Worm (Caenorhabditis elegans) whole organism, L1 larva: ENCODE data around the gene bath-37.

ENCODE experiments used
- C16A3.4 ChIP-seq: fragments of 150-350 bp; optimal IDR thresholded peaks from 2 replicates; lab custom pipeline; 2014; ENCODE audit warnings: missing biosample characterization, missing genetic modification characterization
- C34B4.2 ChIP-seq: sonication (generic microtip); optimal IDR thresholded peaks from 2 replicates; lab custom pipeline; 2017; ENCODE audit warnings: mild to moderate bottlenecking, missing genetic modification characterization, missing compliant biosample characterization
- alr-1 ChIP-seq: fragments of 200-800 bp; sonication (Bioruptor generic); optimal IDR thresholded peaks from 2 replicates; lab custom pipeline; 2018; ENCODE audit warnings: borderline replicate concordance, mild to moderate bottlenecking, missing genetic modification characterization, missing compliant biosample characterization
- ama-1 ChIP-seq: fragments of 150-350 bp; optimal IDR thresholded peaks from 2 replicates; lab custom pipeline; 2014
- ceh-63 ChIP-seq: fragments of 200-800 bp; sonication (Bioruptor generic); optimal IDR thresholded peaks from 2 replicates; lab custom pipeline; 2018; ENCODE audit warnings: mild to moderate bottlenecking, missing genetic modification characterization, missing compliant biosample characterization
- ceh-82 ChIP-seq, 3 experiments: fragments of 150-350 bp in 1 of 3; sonication (generic microtip) in 2 of 3; optimal IDR thresholded peaks; 2 replicates each; lab custom pipeline; 2014 to 2017; ENCODE audit warnings: missing biosample characterization in 3 of 3, missing genetic modification characterization in 3 of 3
- ceh-88 ChIP-seq: fragments of 200-800 bp; sonication (Bioruptor generic); IDR thresholded peaks from 2 replicates; pipeline ENCODE4 v1.3.6; 2022; ENCODE audit warnings: missing genetic modification characterization, missing compliant biosample characterization
- ces-1 ChIP-seq: fragments of 150-350 bp; optimal IDR thresholded peaks from 2 replicates; lab custom pipeline; 2014; ENCODE audit warnings: missing biosample characterization, missing genetic modification reagents, missing genetic modification characterization
- efl-1 ChIP-seq, 4 experiments: fragments of 150-350 bp; optimal IDR thresholded peaks in 3 of 4; peaks in 1 of 4; 1 replicate in 1 of 4; 2 replicates in 3 of 4; lab custom pipeline; 2014; ENCODE audit warnings: missing biosample characterization in 2 of 4, missing genetic modification characterization in 2 of 4, missing genetic modification reagents in 2 of 4
- egl-13 ChIP-seq: sonication (generic microtip); optimal IDR thresholded peaks from 2 replicates; lab custom pipeline; 2016; ENCODE audit warnings: missing genotype, missing genetic modification reagents, missing genetic modification characterization, missing compliant biosample characterization
- egl-27 ChIP-seq, 2 experiments: fragments of 150-350 bp in 1 of 2; sonication (generic microtip); optimal IDR thresholded peaks; 3 replicates each; lab custom pipeline; 2017 to 2018; ENCODE audit warnings: missing biosample characterization in 2 of 2, missing genetic modification characterization in 2 of 2, missing genetic modification reagents in 2 of 2
- elt-2 ChIP-seq: sonication (generic microtip); optimal IDR thresholded peaks from 2 replicates; lab custom pipeline; 2016; ENCODE audit warnings: missing genetic modification characterization, mild to moderate bottlenecking, inconsistent platforms, missing compliant biosample characterization, missing genetic modification reagents
- fkh-10 ChIP-seq: sonication (generic microtip); optimal IDR thresholded peaks from 2 replicates; lab custom pipeline; 2017; ENCODE audit warnings: missing biosample characterization, missing genetic modification reagents, missing genetic modification characterization
- fkh-8 ChIP-seq: sonication (generic microtip); optimal IDR thresholded peaks from 2 replicates; lab custom pipeline; 2016; ENCODE audit warnings: mild to moderate bottlenecking, missing genetic modification characterization, missing compliant biosample characterization
- fos-1 ChIP-seq: fragments of 150-350 bp; optimal IDR thresholded peaks from 2 replicates; lab custom pipeline; 2014; ENCODE audit warnings: missing biosample characterization, missing genetic modification characterization
- hpl-2 ChIP-seq: fragments of 150-350 bp; optimal IDR thresholded peaks from 2 replicates; lab custom pipeline; 2014; ENCODE audit warnings: missing biosample characterization, missing genetic modification reagents, missing genetic modification characterization
- irx-1 ChIP-seq: sonication (generic microtip); optimal IDR thresholded peaks from 2 replicates; lab custom pipeline; 2016; ENCODE audit warnings: missing genetic modification characterization, missing compliant biosample characterization
- isw-1 ChIP-seq: fragments of 200-800 bp; sonication (Bioruptor generic); IDR thresholded peaks from 2 replicates; pipeline ENCODE4 v1.3.6; 2022; ENCODE audit warnings: missing genetic modification characterization, missing compliant biosample characterization
- jun-1 ChIP-seq: fragments of 150-350 bp; optimal IDR thresholded peaks from 2 replicates; lab custom pipeline; 2014; ENCODE audit warnings: missing biosample characterization, missing genetic modification reagents, missing genetic modification characterization
- lin-39 ChIP-seq: fragments of 150-350 bp; optimal IDR thresholded peaks from 2 replicates; lab custom pipeline; 2014; ENCODE audit warnings: missing biosample characterization, missing genetic modification reagents, missing genetic modification characterization
- mab-9 ChIP-seq: fragments of 200-800 bp; sonication (Bioruptor generic); IDR thresholded peaks from 2 replicates; pipeline ENCODE4 v1.3.6; 2022; ENCODE audit warnings: missing genetic modification reagents, missing genetic modification characterization, missing compliant biosample characterization
- mdl-1 ChIP-seq, 2 experiments: fragments of 150-350 bp; optimal IDR thresholded peaks; 2 replicates each; lab custom pipeline; 2014 to 2017; ENCODE audit warnings: missing biosample characterization in 2 of 2, missing genetic modification characterization in 2 of 2, inconsistent platforms in 1 of 2
- mef-2 ChIP-seq: fragments of 150-350 bp; optimal IDR thresholded peaks from 2 replicates; lab custom pipeline; 2014; ENCODE audit warnings: missing biosample characterization, missing genetic modification characterization
- mep-1 ChIP-seq: fragments of 150-350 bp; optimal IDR thresholded peaks from 2 replicates; lab custom pipeline; 2014; ENCODE audit warnings: missing biosample characterization, missing genetic modification characterization
- nhr-12 ChIP-seq: sonication (generic microtip); optimal IDR thresholded peaks from 2 replicates; lab custom pipeline; 2017; ENCODE audit warnings: missing biosample characterization, missing genetic modification characterization
- nhr-237 ChIP-seq: fragments of 150-350 bp; optimal IDR thresholded peaks from 2 replicates; lab custom pipeline; 2014; ENCODE audit warnings: missing biosample characterization, missing genetic modification characterization
- nhr-28 ChIP-seq: fragments of 150-350 bp; optimal IDR thresholded peaks from 2 replicates; lab custom pipeline; 2014; ENCODE audit warnings: missing biosample characterization, missing genetic modification characterization
- nhr-47 ChIP-seq: sonication (generic microtip); optimal IDR thresholded peaks from 2 replicates; lab custom pipeline; 2016; ENCODE audit warnings: mild to moderate bottlenecking, missing genetic modification characterization, moderate library complexity, missing compliant biosample characterization
- nhr-84 ChIP-seq: sonication (generic microtip); optimal IDR thresholded peaks from 2 replicates; lab custom pipeline; 2017; ENCODE audit warnings: missing biosample characterization, missing genetic modification characterization
- nhr-85 ChIP-seq: sonication (generic microtip); peaks from one replicate; lab custom pipeline; 2016; ENCODE audit warnings: missing genetic modification characterization, inconsistent platforms, missing compliant biosample characterization
- pag-3 ChIP-seq: sonication (generic microtip); optimal IDR thresholded peaks from 2 replicates; lab custom pipeline; 2017; ENCODE audit warnings: missing genetic modification characterization, mild to moderate bottlenecking, missing compliant biosample characterization, antibody characterized with exemption, borderline replicate concordance; ENCODE audit not compliant: insufficient read depth
- pax-3 ChIP-seq: fragments of 200-800 bp; sonication (Bioruptor generic); optimal IDR thresholded peaks from 2 replicates; lab custom pipeline; 2018; ENCODE audit warnings: mild to moderate bottlenecking, missing genetic modification characterization, moderate library complexity, missing compliant biosample characterization
- rnt-1 ChIP-seq: sonication (generic microtip); optimal IDR thresholded peaks from 2 replicates; lab custom pipeline; 2016; ENCODE audit warnings: mild to moderate bottlenecking, missing genetic modification characterization, moderate library complexity, missing compliant biosample characterization
- sox-4 ChIP-seq: sonication (generic microtip); optimal IDR thresholded peaks from 2 replicates; lab custom pipeline; 2016; ENCODE audit warnings: missing genetic modification characterization, missing compliant biosample characterization
- sup-37 ChIP-seq: fragments of 200-800 bp; sonication (Bioruptor generic); optimal IDR thresholded peaks from 2 replicates; lab custom pipeline; 2018; ENCODE audit warnings: mild to moderate bottlenecking, missing genetic modification characterization, missing compliant biosample characterization
- tbx-2 ChIP-seq: sonication (generic microtip); optimal IDR thresholded peaks from 2 replicates; lab custom pipeline; 2016; ENCODE audit warnings: missing genetic modification characterization, missing compliant biosample characterization
- tlp-1 ChIP-seq: fragments of 150-350 bp; optimal IDR thresholded peaks from 2 replicates; lab custom pipeline; 2014; ENCODE audit warnings: missing biosample characterization, missing genetic modification characterization
- vab-15 ChIP-seq: sonication (generic microtip); optimal IDR thresholded peaks from 2 replicates; lab custom pipeline; 2017; ENCODE audit warnings: missing genotype, mild to moderate bottlenecking, missing genetic modification characterization, missing compliant biosample characterization
- xbp-1 ChIP-seq: sonication (generic microtip); optimal IDR thresholded peaks from 2 replicates; lab custom pipeline; 2016; ENCODE audit warnings: missing genetic modification characterization, missing compliant biosample characterization
- ztf-4 ChIP-seq: fragments of 150-350 bp; optimal IDR thresholded peaks from 2 replicates; lab custom pipeline; 2014; ENCODE audit warnings: missing biosample characterization, missing genetic modification characterization

The bath-37 gene

ce11 chrIV:12078907-12079523 lies 10.3 kb downstream of the bath-37 start, which contains the start of gene lex-1 (continued):
- TF ChIP-seq mdl-1 (tag; optimal IDR thresholded peaks at IDR 0.05; lab: Kevin White, UChicago) (peak in 1 of 2 experiments; percentile 76), fkh-10 (no peak), fos-1 (no peak), isw-1 (no peak), tbx-2 (tag; lab: Kevin White, UChicago) (peak; percentile 4), tlp-1 (no peak), ceh-82 (tag; optimal IDR thresholded peaks at IDR 0.05; lab: Kevin White, UChicago) (peak in 1 of 3 experiments; percentile 22), efl-1 (optimal IDR thresholded peaks at IDR 0.05; lab: Kevin White, UChicago) (peak; percentile 18 to 79), efl-1 (GFP tag; optimal IDR thresholded peaks at IDR 0.05 in 1 of 2; lab: Kevin White, UChicago) (peak; percentile 85 to 98), rnt-1 (no peak), alr-1 (no peak), nhr-28 (tag; lab: Kevin White, UChicago) (no peak), ama-1 (lab: Kevin White, UChicago) (no peak)

- TF ChIP-seq isw-1 (no peak), efl-1 (optimal IDR thresholded peaks at IDR 0.05; lab: Kevin White, UChicago) (no peak), efl-1 (GFP tag; optimal IDR thresholded peaks at IDR 0.05 in 1 of 2; lab: Kevin White, UChicago) (peak in 1 of 2 experiments; percentile 91)
These were observed 12.1 kb downstream of the bath-37 start for ce11 chrIV:12080807-12081206.

- no peak for TF ChIP-seq efl-1 (optimal IDR thresholded peaks at IDR 0.05; lab: Kevin White, UChicago)
- peak in 1 of 2 experiments; percentile 64 for TF ChIP-seq efl-1 (GFP tag; optimal IDR thresholded peaks at IDR 0.05 in 1 of 2; lab: Kevin White, UChicago)
- TF ChIP-seq egl-27 (tag; optimal IDR thresholded peaks at IDR 0.05; lab: Kevin White, UChicago), result no peak
These were observed 15.5 kb downstream of the bath-37 start, which contains the start of gene repo-1 for ce11 chrIV:12084178-12084577. Gene repo-1, plus strand, starts transcription at chrIV:12084478.

DNA sequence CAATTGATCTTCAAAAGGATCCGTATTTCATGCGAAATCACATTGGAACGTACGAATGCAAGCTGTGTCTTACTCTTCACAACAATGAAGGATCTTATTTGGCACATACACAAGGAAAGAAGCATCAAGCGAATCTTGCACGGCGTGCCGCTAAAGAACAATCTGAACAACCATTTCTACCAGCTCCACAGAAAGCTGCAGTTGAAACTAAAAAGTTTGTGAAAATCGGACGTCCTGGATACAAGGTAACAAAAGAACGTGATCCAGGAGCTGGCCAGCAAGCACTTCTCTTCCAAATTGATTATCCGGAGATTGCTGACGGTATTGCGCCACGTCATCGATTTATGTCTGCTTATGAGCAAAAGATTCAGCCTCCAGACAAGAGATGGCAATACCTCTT lies 15.9 kb downstream of the bath-37 start:
- TF ChIP-seq ces-1 (no peak), irx-1 (tag; lab: Kevin White, UChicago) (no peak), fkh-8 (tag; lab: Kevin White, UChicago) (no peak), pax-3 (tag; lab: Kevin White, UChicago) (no peak), fos-1 (no peak), xbp-1 (tag; lab: Kevin White, UChicago) (no peak), ceh-63 (GFP tag; lab: Kevin White, UChicago) (no peak), hpl-2 (GFP tag; lab: Kevin White, UChicago) (no peak), ama-1 (lab: Kevin White, UChicago) (no peak), alr-1 (no peak)

- TF ChIP-seq elt-2 (tag; lab: Kevin White, UChicago) (no peak), vab-15 (tag; lab: Kevin White, UChicago) (no peak), tlp-1 (no peak), egl-13 (tag; lab: Kevin White, UChicago) (no peak), mab-9 (GFP tag; lab: Robert Waterston, UW) (no peak), nhr-47 (tag; lab: Kevin White, UChicago) (no peak), nhr-84 (tag; lab: Kevin White, UChicago) (no peak)
These were observed 16.4 kb downstream of the bath-37 start, which contains the start of gene rbm-34 for ce11 chrIV:12085120-12085519. Gene rbm-34, plus strand, starts transcription at chrIV:12085420.

ce11 chrIV:12086498-12086897 lies 17.8 kb downstream of the bath-37 start:
- no peak for TF ChIP-seq mef-2 (tag; lab: Kevin White, UChicago)
- no peak for TF ChIP-seq jun-1
- no peak for TF ChIP-seq ceh-88 (GFP tag; lab: Robert Waterston, UW)
- TF ChIP-seq ztf-4 (tag; lab: Kevin White, UChicago), result peak; percentile 62
- TF ChIP-seq isw-1, result no peak
- TF ChIP-seq nhr-85 (tag; lab: Kevin White, UChicago), result peak; percentile 67
- no peak for TF ChIP-seq tlp-1
- no peak for TF ChIP-seq hpl-2 (GFP tag; lab: Kevin White, UChicago)
- no peak for TF ChIP-seq sup-37 (GFP tag; lab: Kevin White, UChicago)
- TF ChIP-seq ceh-63 (GFP tag; lab: Kevin White, UChicago), result no peak
- no peak for TF ChIP-seq pag-3 (tag; lab: Kevin White, UChicago)
- no peak for TF ChIP-seq mab-9 (GFP tag; lab: Robert Waterston, UW)
- no peak for TF ChIP-seq lin-39 (tag; lab: Kevin White, UChicago)
- TF ChIP-seq nhr-47 (tag; lab: Kevin White, UChicago), result peak; percentile 78
- no peak for TF ChIP-seq alr-1
- peak; percentile 48 to 57 for TF ChIP-seq efl-1 (optimal IDR thresholded peaks at IDR 0.05; lab: Kevin White, UChicago)
- peak; percentile 28 to 95 for TF ChIP-seq efl-1 (GFP tag; optimal IDR thresholded peaks at IDR 0.05 in 1 of 2; lab: Kevin White, UChicago)
- no peak for TF ChIP-seq C34B4.2 (tag; lab: Kevin White, UChicago)
- no peak for TF ChIP-seq nhr-12 (tag; lab: Kevin White, UChicago)
- TF ChIP-seq mep-1 (tag; lab: Kevin White, UChicago), result peak; percentile 67
- TF ChIP-seq C16A3.4 (tag; lab: Kevin White, UChicago), result peak; percentile 73
- TF ChIP-seq sox-4, result no peak
- TF ChIP-seq nhr-237, result no peak
